Worm (Caenorhabditis elegans): Measurements from ENCODE around the gene E02C12.9.

ce11 chrV:9370986-9371385 lies 4.3 kb downstream of the E02C12.9 start, which contains the start of gene E02C12.6:
- TF ChIP-seq lin-39 (tag; optimal IDR thresholded peaks at IDR 0.05): no peak
- TF ChIP-seq elt-3 (tag; optimal IDR thresholded peaks at IDR 0.05): no peak
- TF ChIP-seq blmp-1 (tag; optimal IDR thresholded peaks at IDR 0.05): no peak

Data from whole organism, L1 larva.